Fruit fly (Drosophila melanogaster): Measurements from ENCODE around the gene CG5151.

CG5151 gene

dm6 chr3L:16139131-16139530 lies 25.4 kb downstream of the CG5151 start:
- TF ChIP-seq shn (GFP tag; optimal IDR thresholded peaks at IDR 0.05) (no peak), CG12104 (GFP tag; optimal IDR thresholded peaks at IDR 0.05) (no peak), CG17186 (GFP tag; optimal IDR thresholded peaks at IDR 0.05) (peak; percentile 20), NK7.1 (GFP tag; optimal IDR thresholded peaks at IDR 0.05) (no peak), repo (GFP tag; optimal IDR thresholded peaks at IDR 0.05) (no peak), CG32772 (GFP tag; IDR thresholded peaks at IDR 0.05) (no peak), disco-r (GFP tag; optimal IDR thresholded peaks at IDR 0.05) (no peak), CG9727 (GFP tag; optimal IDR thresholded peaks at IDR 0.05) (no peak), CG17328 (GFP tag; IDR thresholded peaks at IDR 0.05) (no peak), Spps (tag; optimal IDR thresholded peaks at IDR 0.05) (no peak), slbo (GFP tag; IDR thresholded peaks at IDR 0.05) (no peak), CG12299 (tag; optimal IDR thresholded peaks at IDR 0.05) (no peak), knrl (GFP tag; IDR thresholded peaks at IDR 0.05; ENCODE audit: partially characterized antibody) (peak; percentile 36; the same call in 1 of the 3 replicates), Deaf1 (tag; optimal IDR thresholded peaks at IDR 0.05) (no peak), CG31365 (tag; optimal IDR thresholded peaks at IDR 0.05) (no peak), fu2 (GFP tag; optimal IDR thresholded peaks at IDR 0.05) (no peak), tna (GFP tag; IDR thresholded peaks at IDR 0.05; ENCODE audit: partially characterized antibody) (no peak), bcd (GFP tag; optimal IDR thresholded peaks at IDR 0.05) (no peak), pan (optimal IDR thresholded peaks at IDR 0.05) (no peak), pan (GFP tag; optimal IDR thresholded peaks at IDR 0.05 in 1 of 2, IDR thresholded peaks at IDR 0.05 in 1 of 2) (no peak), CG31441 (GFP tag; IDR thresholded peaks at IDR 0.05) (no peak), HmgZ (tag; optimal IDR thresholded peaks at IDR 0.05) (peak; percentile 42), az2 (GFP tag; optimal IDR thresholded peaks at IDR 0.05) (no peak), CG14441 (GFP tag; IDR thresholded peaks at IDR 0.05) (no peak), gfzf (GFP tag; optimal IDR thresholded peaks at IDR 0.05) (peak; percentile 28), dm (GFP tag; optimal IDR thresholded peaks at IDR 0.05) (no peak), lola (GFP tag; optimal IDR thresholded peaks at IDR 0.05) (no peak), esg (GFP tag; conservative IDR thresholded peaks at IDR 0.05) (no peak), trem (tag; optimal IDR thresholded peaks at IDR 0.05) (peak; percentile 69), pho (GFP tag; optimal IDR thresholded peaks at IDR 0.05) (no peak), CG11696 (GFP tag; IDR thresholded peaks at IDR 0.05) (no peak), stwl (tag; optimal IDR thresholded peaks at IDR 0.05) (peak; percentile 58), E2f2 (GFP tag; IDR thresholded peaks at IDR 0.05) (peak; percentile 99), CG11723 (GFP tag; optimal IDR thresholded peaks at IDR 0.05) (no peak), Doc2 (GFP tag; IDR thresholded peaks at IDR 0.05) (no peak), amos (GFP tag; IDR thresholded peaks at IDR 0.05; ENCODE audit: partially characterized antibody) (peak; percentile 48; the same call in 1 of the 2 replicates), CG10366 (GFP tag; IDR thresholded peaks at IDR 0.05) (no peak), fru (optimal IDR thresholded peaks at IDR 0.05) (no peak), Lpt (GFP tag; optimal IDR thresholded peaks at IDR 0.05) (no peak), usp (GFP tag; optimal IDR thresholded peaks at IDR 0.05) (no peak), Bgb (GFP tag; IDR thresholded peaks at IDR 0.05; ENCODE audit: partially characterized antibody) (peak; percentile 49), CG11093 (GFP tag; IDR thresholded peaks at IDR 0.05) (no peak), Myb (GFP tag; optimal IDR thresholded peaks at IDR 0.05) (peak; percentile 98), CG14860 (GFP tag; IDR thresholded peaks at IDR 0.05; ENCODE audit: partially characterized antibody) (0 out of 3 replicates have a peak, but pooled peaks have one; percentile 36), al (GFP tag; IDR thresholded peaks at IDR 0.05) (no peak), CG6791 (GFP tag; IDR thresholded peaks at IDR 0.05; ENCODE audit: partially characterized antibody) (peak; percentile 46; the same call in 1 of the 3 replicates), CG2116 (GFP tag; optimal IDR thresholded peaks at IDR 0.05) (peak; percentile 98), Dll (GFP tag; IDR thresholded peaks at IDR 0.05; ENCODE audit: partially characterized antibody) (no peak; the same call in 3 of the 4 replicates), CG1529 (GFP tag; optimal IDR thresholded peaks at IDR 0.05) (no peak), CG2129 (GFP tag; IDR thresholded peaks at IDR 0.05; ENCODE audit: partially characterized antibody) (no peak), unc-4 (GFP tag; IDR thresholded peaks at IDR 0.05; ENCODE audit: partially characterized antibody) (peak; percentile 37; the same call in 1 of the 2 replicates), zf30C (GFP tag; optimal IDR thresholded peaks at IDR 0.05) (no peak)
